Worm (Caenorhabditis elegans) whole organism, early embryonic: ENCODE results near the gene Y57G11C.41.

Experiments used
- ama-1 ChIP-seq: fragments of 150-350 bp; optimal IDR thresholded peaks from 2 replicates; lab custom pipeline; 2014
- ets-7 ChIP-seq: sonication (generic microtip); optimal IDR thresholded peaks from 2 replicates; lab custom pipeline; 2016; ENCODE audit warnings: missing genotype, missing genetic modification characterization, missing compliant biosample characterization
- hmg-4 ChIP-seq: fragments of 200-800 bp; sonication (Bioruptor generic); optimal IDR thresholded peaks from 2 replicates; lab custom pipeline; 2018; ENCODE audit warnings: mild to moderate bottlenecking, missing genetic modification characterization, missing compliant biosample characterization
- pes-1 ChIP-seq: fragments of 200-800 bp; sonication (Bioruptor generic); IDR thresholded peaks from 2 replicates; pipeline ENCODE4 v1.3.6; 2022; ENCODE audit warnings: missing genetic modification reagents, missing genetic modification characterization, missing compliant biosample characterization
- scrt-1 ChIP-seq: fragments of 200-800 bp; sonication (Bioruptor generic); IDR thresholded peaks from 2 replicates; pipeline ENCODE4 v1.3.6; 2022; ENCODE audit warnings: missing genetic modification characterization, missing compliant biosample characterization
- tbx-37 ChIP-seq: fragments of 200-800 bp; sonication (Bioruptor generic); conservative IDR thresholded peaks from 2 replicates; pipeline ENCODE4 v1.3.6; 2022; ENCODE audit warnings: missing genetic modification reagents, missing genetic modification characterization, missing compliant biosample characterization

DNA sequence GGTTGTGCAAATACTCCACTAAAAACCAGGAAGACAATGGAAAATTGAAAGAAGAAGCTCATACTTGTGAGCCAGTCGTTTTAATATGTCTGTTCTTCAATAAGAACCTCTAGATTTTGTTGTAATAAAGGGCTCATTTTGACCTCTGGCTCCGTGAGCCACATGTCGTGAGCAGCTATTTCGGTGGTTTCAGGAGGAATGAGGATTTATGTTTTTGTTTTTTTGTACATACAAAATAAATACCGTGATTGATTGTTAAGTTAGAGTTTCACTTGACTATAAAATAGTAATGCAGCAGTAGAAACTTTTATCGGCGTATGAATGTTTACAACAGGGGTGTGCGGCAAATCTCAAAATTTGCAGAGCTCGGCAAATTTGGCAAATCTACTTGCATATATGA, 2.0 kb downstream of the Y57G11C.41 start, which contains the start of gene Y57G11C.40:
- TF ChIP-seq hmg-4 (GFP tag; lab: Kevin White, UChicago) (no peak), ama-1 (lab: Kevin White, UChicago) (no peak), scrt-1 (no peak), tbx-37 (GFP tag; lab: Robert Waterston, UW) (no peak), pes-1 (GFP tag; lab: Robert Waterston, UW) (no peak), ets-7 (tag; lab: Kevin White, UChicago) (no peak)
